Worm (Caenorhabditis elegans): ENCODE results near the gene Y39C12A.9.

Gene Y39C12A.9

DNA sequence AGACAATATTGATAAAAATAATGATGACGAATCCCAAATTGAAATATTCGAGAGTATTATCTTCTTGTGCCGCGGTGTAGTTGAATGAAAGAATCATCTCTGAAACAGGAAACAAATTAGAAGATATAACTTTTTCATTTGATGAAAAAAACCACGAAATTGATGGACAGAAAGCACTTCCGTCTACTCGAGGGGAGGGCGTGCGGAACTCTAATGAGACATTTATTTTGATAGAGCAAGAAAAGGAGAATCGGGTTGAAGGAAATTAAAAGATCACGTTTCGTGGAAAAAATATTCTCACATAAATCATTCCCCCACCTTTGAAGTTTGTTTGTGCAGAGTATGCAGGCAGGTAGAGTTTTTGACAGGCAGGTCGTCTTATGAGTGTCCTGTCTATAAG is 2.3 kb upstream of the Y39C12A.9 start, which contains the start of gene sre-14:
sre-14 (minus strand) TSS at position 101 of the 400 bp plus-strand sequence.
- no peak for TF ChIP-seq T22C8.4 (GFP tag; IDR thresholded peaks at IDR 0.05)
- TF ChIP-seq ztf-29 (GFP tag; IDR thresholded peaks at IDR 0.05) = no peak
- no peak for TF ChIP-seq ref-1 (GFP tag; conservative IDR thresholded peaks at IDR 0.05)
- TF ChIP-seq klf-2 (GFP tag; conservative IDR thresholded peaks at IDR 0.05) = no peak
- TF ChIP-seq cog-1 (tag; optimal IDR thresholded peaks at IDR 0.05) = no peak
- TF ChIP-seq flt-1 (GFP tag; IDR thresholded peaks at IDR 0.05) = no peak
- no peak for TF ChIP-seq med-1 (GFP tag; optimal IDR thresholded peaks at IDR 0.05; ENCODE audit: insufficient read depth)
- no peak for TF ChIP-seq tab-1 (GFP tag; IDR thresholded peaks at IDR 0.05)
- TF ChIP-seq ztf-23 (GFP tag; IDR thresholded peaks at IDR 0.05) = no peak

DNA sequence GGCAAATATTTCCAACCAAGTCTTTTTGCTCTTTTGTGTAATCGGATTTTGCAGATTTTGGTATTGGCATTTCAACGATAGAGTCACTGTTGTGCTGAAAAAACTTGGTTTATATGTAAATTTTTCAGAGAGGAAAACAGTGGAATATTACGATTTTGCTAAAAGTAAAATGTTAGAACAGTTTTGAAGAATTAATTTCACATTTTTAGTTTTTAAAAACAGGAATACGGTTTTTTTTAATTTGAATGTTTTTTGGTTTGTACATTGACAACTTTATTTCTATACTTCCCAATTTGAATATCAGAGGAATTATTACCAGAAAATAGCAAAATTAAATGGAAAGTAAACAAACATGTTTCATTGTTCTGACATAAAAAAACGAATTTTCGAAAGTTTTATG is 6.4 kb downstream of the Y39C12A.9 start, which contains the start of gene dnj-26:
dnj-26 (minus strand) TSS at position 101 of the 400 bp plus-strand sequence.
- TF ChIP-seq flt-1 (GFP tag; IDR thresholded peaks at IDR 0.05) (no peak), tab-1 (GFP tag; IDR thresholded peaks at IDR 0.05) (no peak), klf-2 (GFP tag; conservative IDR thresholded peaks at IDR 0.05) (no peak), med-1 (GFP tag; optimal IDR thresholded peaks at IDR 0.05; ENCODE audit: insufficient read depth) (no peak), cog-1 (tag; optimal IDR thresholded peaks at IDR 0.05) (no peak), ztf-23 (GFP tag; IDR thresholded peaks at IDR 0.05) (no peak), T22C8.4 (GFP tag; IDR thresholded peaks at IDR 0.05) (no peak), ztf-29 (GFP tag; IDR thresholded peaks at IDR 0.05) (no peak), ref-1 (GFP tag; conservative IDR thresholded peaks at IDR 0.05) (no peak)

DNA sequence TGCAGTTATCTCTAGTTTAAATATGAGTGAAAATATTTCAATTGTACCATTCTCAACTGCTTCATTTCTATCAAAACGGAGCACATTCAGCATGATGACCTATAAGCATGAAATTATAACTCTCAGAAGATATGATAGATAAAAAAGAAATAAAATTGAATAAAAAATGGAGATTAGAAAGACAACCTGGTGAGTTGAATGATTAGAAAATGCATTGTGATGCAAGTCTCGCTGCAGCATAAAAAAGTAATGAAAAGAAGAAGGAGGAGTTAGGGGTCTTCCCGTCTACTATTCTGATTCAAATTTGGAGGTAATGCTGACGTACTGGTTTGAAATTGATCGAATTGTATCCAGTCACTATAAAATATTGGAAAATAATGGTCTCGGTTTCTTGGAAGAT is 14.3 kb downstream of the Y39C12A.9 start, which contains the start of gene sre-15:
sre-15 (minus strand) TSS at position 101 of the 400 bp plus-strand sequence.
- TF ChIP-seq T22C8.4 (GFP tag; IDR thresholded peaks at IDR 0.05) (no peak), med-1 (GFP tag; optimal IDR thresholded peaks at IDR 0.05; ENCODE audit: insufficient read depth) (no peak), ref-1 (GFP tag; conservative IDR thresholded peaks at IDR 0.05) (no peak), cog-1 (tag; optimal IDR thresholded peaks at IDR 0.05) (no peak), ztf-23 (GFP tag; IDR thresholded peaks at IDR 0.05) (no peak), klf-2 (GFP tag; conservative IDR thresholded peaks at IDR 0.05) (no peak), ztf-29 (GFP tag; IDR thresholded peaks at IDR 0.05) (no peak)

DNA sequence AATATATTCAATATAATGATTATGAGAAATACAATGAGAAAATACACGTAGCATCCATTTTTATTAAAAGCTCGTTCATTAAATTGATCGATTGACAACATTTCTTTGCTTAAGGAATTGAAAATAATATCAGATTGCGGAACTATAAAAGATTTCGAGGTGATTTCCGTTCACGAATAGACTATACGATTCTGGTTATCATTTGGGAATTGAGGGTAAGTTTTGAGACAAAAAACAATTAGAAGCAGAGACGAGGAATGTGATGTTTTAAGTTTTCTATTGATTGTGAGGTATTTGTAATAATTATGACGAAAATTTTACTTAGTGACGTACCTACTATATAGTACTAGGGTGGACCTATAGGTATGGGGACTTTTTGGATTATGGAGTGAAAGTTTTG is 20.2 kb downstream of the Y39C12A.9 start, which contains the start of gene sre-19:
sre-19 (minus strand) TSS at position 101 of the 400 bp plus-strand sequence.
- TF ChIP-seq flt-1 (GFP tag; IDR thresholded peaks at IDR 0.05) (no peak), ref-1 (GFP tag; conservative IDR thresholded peaks at IDR 0.05) (no peak), cog-1 (tag; optimal IDR thresholded peaks at IDR 0.05) (no peak), klf-2 (GFP tag; conservative IDR thresholded peaks at IDR 0.05) (no peak), ztf-23 (GFP tag; IDR thresholded peaks at IDR 0.05) (no peak), ztf-29 (GFP tag; IDR thresholded peaks at IDR 0.05) (no peak), T22C8.4 (GFP tag; IDR thresholded peaks at IDR 0.05) (no peak), med-1 (GFP tag; optimal IDR thresholded peaks at IDR 0.05; ENCODE audit: insufficient read depth) (no peak), tab-1 (GFP tag; IDR thresholded peaks at IDR 0.05) (no peak)

DNA sequence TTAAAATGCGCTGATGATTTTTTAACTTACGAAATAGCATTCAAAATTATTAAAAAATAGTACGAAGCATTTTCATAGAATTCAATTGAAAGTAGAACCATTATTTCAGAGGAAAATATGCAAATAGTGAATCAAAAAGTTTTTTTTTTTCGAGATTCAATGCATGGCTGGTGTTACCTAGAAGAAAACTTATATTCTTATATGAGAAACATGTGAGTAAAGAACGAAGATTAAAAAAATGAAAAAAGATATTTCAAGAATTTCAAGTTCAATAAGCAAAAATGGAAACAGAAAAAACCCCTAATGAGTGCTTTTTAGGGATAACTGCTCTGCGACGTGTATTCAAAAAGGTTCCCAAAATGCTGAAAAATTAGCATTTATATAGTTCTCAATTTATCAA is 23.0 kb downstream of the Y39C12A.9 start, which contains the start of gene sre-16:
sre-16 (minus strand) TSS at position 101 of the 400 bp plus-strand sequence.
- TF ChIP-seq tab-1 (GFP tag; IDR thresholded peaks at IDR 0.05) (no peak), klf-2 (GFP tag; conservative IDR thresholded peaks at IDR 0.05) (no peak), flt-1 (GFP tag; IDR thresholded peaks at IDR 0.05) (no peak), med-1 (GFP tag; optimal IDR thresholded peaks at IDR 0.05; ENCODE audit: insufficient read depth) (no peak), T22C8.4 (GFP tag; IDR thresholded peaks at IDR 0.05) (no peak), ztf-23 (GFP tag; IDR thresholded peaks at IDR 0.05) (no peak), ztf-29 (GFP tag; IDR thresholded peaks at IDR 0.05) (no peak), ref-1 (GFP tag; conservative IDR thresholded peaks at IDR 0.05) (no peak), cog-1 (tag; optimal IDR thresholded peaks at IDR 0.05) (no peak)

DNA sequence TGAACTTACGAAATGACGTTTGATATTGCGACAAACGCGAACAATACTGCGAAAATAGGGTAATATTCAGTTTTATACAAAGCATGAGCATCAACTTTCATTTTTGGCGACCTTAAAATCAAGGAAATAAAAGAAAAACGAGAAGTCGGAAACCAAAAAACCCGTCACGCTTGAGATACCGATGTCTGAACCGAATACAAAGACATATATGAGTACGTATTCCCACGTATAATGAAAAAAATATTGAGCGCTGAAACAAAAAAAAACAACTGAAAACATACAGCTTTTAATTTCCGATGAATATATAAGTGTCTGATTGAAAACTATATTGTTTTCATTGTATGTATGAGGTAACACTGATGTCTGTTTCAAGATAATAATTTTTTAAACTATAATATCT is 29.3 kb downstream of the Y39C12A.9 start, which contains the start of gene sre-18:
sre-18 (minus strand) TSS at position 101 of the 400 bp plus-strand sequence.
- no peak for TF ChIP-seq T22C8.4 (GFP tag; IDR thresholded peaks at IDR 0.05)
- TF ChIP-seq ztf-23 (GFP tag; IDR thresholded peaks at IDR 0.05) = no peak
- TF ChIP-seq flt-1 (GFP tag; IDR thresholded peaks at IDR 0.05) = no peak
- TF ChIP-seq tab-1 (GFP tag; IDR thresholded peaks at IDR 0.05) = no peak
- no peak for TF ChIP-seq ztf-29 (GFP tag; IDR thresholded peaks at IDR 0.05)
- TF ChIP-seq med-1 (GFP tag; optimal IDR thresholded peaks at IDR 0.05; ENCODE audit: insufficient read depth) = no peak
- TF ChIP-seq ref-1 (GFP tag; conservative IDR thresholded peaks at IDR 0.05) = no peak
- no peak for TF ChIP-seq cog-1 (tag; optimal IDR thresholded peaks at IDR 0.05)
- no peak for TF ChIP-seq klf-2 (GFP tag; conservative IDR thresholded peaks at IDR 0.05)

DNA sequence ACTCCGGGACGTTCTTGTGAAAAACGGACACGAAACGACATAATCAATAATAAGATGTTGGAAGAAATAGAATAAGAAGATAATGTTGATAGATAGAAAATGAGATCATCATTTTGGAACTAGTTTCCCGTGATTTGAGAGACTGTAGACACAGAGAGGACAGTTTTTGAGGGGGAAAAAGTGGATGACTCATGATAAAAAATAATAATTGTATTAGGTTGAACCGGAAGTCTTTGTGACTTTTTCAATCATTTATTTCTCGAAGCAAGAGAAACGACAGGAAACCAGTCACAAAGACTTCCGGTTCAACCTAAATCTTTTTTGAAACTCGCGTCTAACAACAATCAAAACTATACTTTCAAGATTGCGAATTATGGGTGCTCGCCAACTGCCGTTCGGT is 32.0 kb downstream of the Y39C12A.9 start, which contains the start of gene mlt-3:
mlt-3 (minus strand) TSS at position 101 of the 400 bp plus-strand sequence.
- TF ChIP-seq tab-1 (GFP tag; IDR thresholded peaks at IDR 0.05) (no peak), med-1 (GFP tag; optimal IDR thresholded peaks at IDR 0.05; ENCODE audit: insufficient read depth) (no peak), flt-1 (GFP tag; IDR thresholded peaks at IDR 0.05) (no peak), cog-1 (tag; optimal IDR thresholded peaks at IDR 0.05) (no peak), T22C8.4 (GFP tag; IDR thresholded peaks at IDR 0.05) (no peak), ztf-29 (GFP tag; IDR thresholded peaks at IDR 0.05) (no peak), ztf-23 (GFP tag; IDR thresholded peaks at IDR 0.05) (no peak), klf-2 (GFP tag; conservative IDR thresholded peaks at IDR 0.05) (no peak), ref-1 (GFP tag; conservative IDR thresholded peaks at IDR 0.05) (no peak)

DNA sequence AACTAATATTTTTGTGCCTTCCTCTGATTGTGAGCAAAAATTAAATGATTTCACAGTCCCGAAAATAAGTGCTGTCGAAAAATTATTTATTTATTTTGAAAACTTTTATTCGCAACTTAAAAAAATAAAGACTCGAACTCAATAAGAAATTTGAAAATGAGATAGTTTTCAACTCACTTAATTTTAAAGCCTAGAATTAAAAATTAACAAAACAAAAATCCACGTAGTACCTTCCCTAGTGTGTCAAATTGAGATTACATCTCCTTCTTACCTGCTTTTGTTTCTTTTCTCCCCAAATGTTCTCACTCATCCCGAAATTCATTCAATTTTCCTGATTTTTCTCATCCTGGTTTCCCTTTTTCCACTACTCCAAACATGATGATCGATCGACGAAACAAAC is 39.7 kb downstream of the Y39C12A.9 start, which contains the start of gene F35G2.5:
F35G2.5 (plus strand) TSS at position 301 of the 400 bp plus-strand sequence.
- TF ChIP-seq flt-1 (GFP tag; IDR thresholded peaks at IDR 0.05) (no peak), ztf-29 (GFP tag; IDR thresholded peaks at IDR 0.05) (no peak), klf-2 (GFP tag; conservative IDR thresholded peaks at IDR 0.05) (no peak), med-1 (GFP tag; optimal IDR thresholded peaks at IDR 0.05; ENCODE audit: insufficient read depth) (no peak), tab-1 (GFP tag; IDR thresholded peaks at IDR 0.05) (no peak), T22C8.4 (GFP tag; IDR thresholded peaks at IDR 0.05) (no peak), ref-1 (GFP tag; conservative IDR thresholded peaks at IDR 0.05) (no peak), ztf-23 (GFP tag; IDR thresholded peaks at IDR 0.05) (no peak), cog-1 (tag; optimal IDR thresholded peaks at IDR 0.05) (no peak)

DNA sequence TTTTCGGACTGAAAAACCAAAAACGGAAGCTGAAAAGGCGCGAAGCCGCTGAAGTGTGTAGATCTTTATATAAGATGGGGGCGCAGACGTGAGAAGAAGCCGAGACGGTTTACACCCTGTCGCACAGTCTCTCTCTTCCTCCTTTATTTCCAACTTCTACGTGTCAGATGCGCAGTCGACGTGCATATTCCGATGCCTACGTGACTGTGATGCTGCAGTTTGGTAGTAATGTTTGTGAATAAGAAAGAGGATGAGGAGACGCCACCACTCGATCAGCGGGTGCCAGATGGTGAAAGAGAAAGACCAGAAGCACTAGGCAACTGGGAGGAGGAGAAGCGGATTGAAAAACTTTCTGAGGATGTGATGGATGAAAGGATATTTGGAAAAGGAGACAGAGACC is 40.8 kb downstream of the Y39C12A.9 start:
- TF ChIP-seq cog-1 (tag; optimal IDR thresholded peaks at IDR 0.05) = no peak
- TF ChIP-seq klf-2 (GFP tag; conservative IDR thresholded peaks at IDR 0.05) = no peak
- no peak for TF ChIP-seq ref-1 (GFP tag; conservative IDR thresholded peaks at IDR 0.05)
- no peak for TF ChIP-seq flt-1 (GFP tag; IDR thresholded peaks at IDR 0.05)
- TF ChIP-seq tab-1 (GFP tag; IDR thresholded peaks at IDR 0.05) = no peak
- TF ChIP-seq T22C8.4 (GFP tag; IDR thresholded peaks at IDR 0.05) = no peak
- no peak for TF ChIP-seq ztf-29 (GFP tag; IDR thresholded peaks at IDR 0.05)
